Worm (Caenorhabditis elegans): ENCODE results near the gene cut-6.

DNA sequence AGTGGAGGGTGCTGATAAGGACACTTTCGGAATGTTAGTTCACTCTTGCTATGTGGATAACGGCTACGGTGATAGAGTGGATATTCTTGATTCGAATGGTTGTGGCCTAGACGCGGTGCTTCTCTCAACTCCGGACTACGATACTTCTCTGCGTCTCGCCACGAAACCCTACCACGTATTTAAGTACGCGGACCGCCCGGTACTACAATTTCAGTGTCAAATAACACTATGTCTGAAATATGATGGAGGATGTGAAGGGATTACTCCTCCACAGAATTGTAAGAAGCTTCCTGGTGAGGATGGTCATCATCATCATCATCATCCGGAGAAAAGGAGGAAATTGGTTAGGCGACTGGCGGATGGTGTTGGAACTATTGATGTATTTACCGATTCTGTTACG, 3.7 kb downstream of the cut-6 start:
- TF ChIP-seq nhr-48 (tag; optimal IDR thresholded peaks at IDR 0.05): no peak
- no peak for TF ChIP-seq lsy-2 (tag; optimal IDR thresholded peaks at IDR 0.05)
- TF ChIP-seq hlh-30 (tag; optimal IDR thresholded peaks at IDR 0.05; ENCODE audit: insufficient read depth): no peak
- TF ChIP-seq nhr-237 (tag; optimal IDR thresholded peaks at IDR 0.05): no peak
- TF ChIP-seq dve-1 (tag; optimal IDR thresholded peaks at IDR 0.05; ENCODE audit: insufficient read depth): no peak
- TF ChIP-seq aly-2 (tag; optimal IDR thresholded peaks at IDR 0.05): no peak
- no peak for TF ChIP-seq unc-62 (GFP tag; optimal IDR thresholded peaks at IDR 0.05 in 1 of 2)
- no peak for TF ChIP-seq unc-62 (tag; optimal IDR thresholded peaks at IDR 0.05)
- TF ChIP-seq zip-11 (GFP tag; IDR thresholded peaks at IDR 0.05): no peak
- TF ChIP-seq aha-1 (tag): peak; percentile 93
- TF ChIP-seq mes-2 (tag; optimal IDR thresholded peaks at IDR 0.05; ENCODE audit: poor library complexity, severe bottlenecking): no peak

All from whole organism, L4 larva.